Worm (Caenorhabditis elegans): ENCODE measurements around the gene K05F1.1.

Gene K05F1.1

DNA sequence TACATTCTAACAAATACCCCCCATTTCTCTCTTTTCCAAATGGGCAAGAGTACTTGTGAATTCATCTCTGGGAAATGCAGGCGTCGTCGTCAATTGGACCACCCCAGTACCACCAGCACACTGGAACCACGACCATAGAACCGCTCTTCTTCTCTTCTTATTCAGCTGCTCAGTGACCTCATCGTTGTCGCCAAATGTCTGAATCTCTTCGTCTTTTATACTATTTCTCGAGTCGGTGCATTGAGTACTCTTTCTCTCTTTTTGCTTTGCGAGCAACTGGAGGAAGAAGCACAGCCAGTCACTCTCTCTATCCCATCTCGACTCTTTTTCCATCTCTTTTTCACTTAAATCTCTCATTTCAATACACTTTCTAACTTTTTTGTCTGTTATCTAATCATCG, 21.3 kb upstream of the K05F1.1 start:
- TF ChIP-seq mes-2 (tag; optimal IDR thresholded peaks at IDR 0.05; ENCODE audit: poor library complexity, severe bottlenecking) (peak; percentile 37), zag-1 (tag; optimal IDR thresholded peaks at IDR 0.05) (no peak), aha-1 (tag) (peak; percentile 29), daf-8 (GFP tag; IDR thresholded peaks at IDR 0.05) (no peak), unc-62 (GFP tag; optimal IDR thresholded peaks at IDR 0.05 in 1 of 2) (peak in 1 of 2 experiments; percentile 0), unc-62 (tag; optimal IDR thresholded peaks at IDR 0.05) (no peak), lsy-2 (tag; optimal IDR thresholded peaks at IDR 0.05) (peak in 1 of 2 experiments; percentile 30), nhr-11 (tag; optimal IDR thresholded peaks at IDR 0.05) (peak; percentile 11), hlh-11 (tag; optimal IDR thresholded peaks at IDR 0.05) (peak; percentile 50), T26A8.4 (GFP tag; IDR thresholded peaks at IDR 0.05) (no peak), hmg-1.1 (GFP tag; IDR thresholded peaks at IDR 0.05) (peak; percentile 47)

DNA sequence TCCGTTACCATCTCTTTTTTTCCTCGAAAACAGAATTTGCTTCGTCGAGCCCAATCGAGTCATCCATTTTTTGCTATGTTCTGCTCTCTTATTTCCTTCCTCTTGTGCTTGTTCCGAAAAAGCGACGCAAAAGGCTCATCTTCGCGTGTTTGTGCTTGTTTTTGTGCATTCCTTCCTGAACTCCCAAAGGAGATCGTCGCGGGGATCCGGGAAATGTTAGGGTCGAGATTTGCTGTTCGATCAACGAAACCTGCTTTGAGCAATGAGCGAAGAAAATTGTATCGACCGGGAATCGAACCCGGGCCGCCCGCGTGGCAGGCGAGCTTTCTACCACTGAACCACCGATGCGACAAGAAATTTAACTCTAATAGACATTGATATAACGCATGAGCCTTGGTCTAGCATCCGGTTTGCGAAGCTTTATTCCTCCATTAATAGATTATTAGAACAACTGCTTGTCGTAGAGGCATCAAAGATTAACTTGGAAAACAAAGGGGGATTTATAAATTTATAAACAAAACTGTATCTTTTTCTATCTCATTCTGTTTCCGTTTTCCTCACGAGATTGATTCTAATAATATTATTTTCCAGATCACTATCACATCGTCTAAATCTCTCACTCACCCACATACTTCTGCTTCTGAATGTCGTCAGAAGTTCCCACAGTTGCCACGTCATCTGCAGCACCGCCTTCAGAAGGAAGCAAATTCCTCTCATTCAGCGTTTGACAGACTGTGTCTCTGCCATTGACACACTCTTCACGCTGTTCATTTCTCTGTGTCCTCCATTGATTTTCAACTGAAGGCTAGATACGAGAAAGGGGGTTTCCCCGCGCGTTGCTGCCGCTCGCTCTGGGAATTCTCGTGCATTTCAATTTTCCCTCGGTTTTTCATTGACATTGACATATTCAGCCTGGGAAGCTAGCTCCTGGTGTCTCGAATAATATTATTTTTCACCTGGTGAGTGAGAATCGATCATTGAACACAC, 19.0 kb upstream of the K05F1.1 start, which contains the start of gene K05F1.6:
Gene K05F1.6 (plus strand): TSS at position 586 of the 987 bp plus-strand sequence.
- TF ChIP-seq zfp-2 (tag; optimal IDR thresholded peaks at IDR 0.05) (peak; percentile 23), unc-39 (tag; optimal IDR thresholded peaks at IDR 0.05) (no peak), madf-9 (GFP tag; conservative IDR thresholded peaks at IDR 0.05) (peak; percentile 38; the same call in 1 of the 2 replicates), F49E8.2 (tag; optimal IDR thresholded peaks at IDR 0.05; ENCODE audit: borderline replicate concordance) (peak; percentile 78), pha-4 (GFP tag; IDR thresholded peaks at IDR 0.05) (peak; percentile 85; the same call in 1 of the 2 replicates), pha-4 (tag; optimal IDR thresholded peaks at IDR 0.05) (no peak), tag-97 (GFP tag; IDR thresholded peaks at IDR 0.05) (0 out of 2 replicates have a peak, but pooled peaks have one; percentile 28), nhr-41 (GFP tag; IDR thresholded peaks at IDR 0.05) (peak; percentile 81), mep-1 (tag; optimal IDR thresholded peaks at IDR 0.05) (peak; percentile 65), aha-1 (tag) (peak; percentile 96), lin-1 (GFP tag; IDR thresholded peaks at IDR 0.05) (peak; percentile 82; the same call in 1 of the 2 replicates), rbr-2 (tag; optimal IDR thresholded peaks at IDR 0.05) (peak; percentile 78), dmd-6 (GFP tag; IDR thresholded peaks at IDR 0.05) (peak; percentile 60), F26F4.8 (GFP tag; conservative IDR thresholded peaks at IDR 0.05) (peak; percentile 54; the same call in 1 of the 2 replicates), T20F7.1 (GFP tag; optimal IDR thresholded peaks at IDR 0.05) (peak; percentile 60), fos-1 (tag; optimal IDR thresholded peaks at IDR 0.05) (no peak), nhr-76 (tag; optimal IDR thresholded peaks at IDR 0.05) (no peak), zfp-3 (GFP tag; conservative IDR thresholded peaks at IDR 0.05) (peak; percentile 80; the same call in 1 of the 2 replicates), tra-1 (GFP tag; IDR thresholded peaks at IDR 0.05) (peak; percentile 88), lin-13 (GFP tag; optimal IDR thresholded peaks at IDR 0.05) (peak; percentile 65), lin-38 (GFP tag; IDR thresholded peaks at IDR 0.05) (peak; percentile 79), zip-2 (tag; optimal IDR thresholded peaks at IDR 0.05) (peak; percentile 42), nhr-237 (tag; optimal IDR thresholded peaks at IDR 0.05) (no peak), zag-1 (tag; optimal IDR thresholded peaks at IDR 0.05) (no peak), spr-3 (GFP tag; optimal IDR thresholded peaks at IDR 0.05) (peak; percentile 84), lir-3 (tag; optimal IDR thresholded peaks at IDR 0.05) (peak; percentile 80), php-3 (GFP tag; IDR thresholded peaks at IDR 0.05) (peak; percentile 65), hlh-11 (tag; optimal IDR thresholded peaks at IDR 0.05) (peak; percentile 61), dmd-8 (GFP tag; IDR thresholded peaks at IDR 0.05) (peak; percentile 93), daf-16 (GFP tag; optimal IDR thresholded peaks at IDR 0.05) (peak; percentile 75 to 88), daf-16 (tag; optimal IDR thresholded peaks at IDR 0.05) (peak; percentile 50), ztf-7 (tag; optimal IDR thresholded peaks at IDR 0.05) (no peak), sdz-12 (GFP tag; optimal IDR thresholded peaks at IDR 0.05) (peak; percentile 71), nhr-25 (tag; optimal IDR thresholded peaks at IDR 0.05; ENCODE audit: borderline replicate concordance, insufficient read depth) (no peak), skn-1 (tag; optimal IDR thresholded peaks at IDR 0.05) (no peak), mes-2 (tag; optimal IDR thresholded peaks at IDR 0.05; ENCODE audit: poor library complexity, severe bottlenecking) (peak; percentile 79), ceh-62 (tag; optimal IDR thresholded peaks at IDR 0.05) (no peak), zip-11 (GFP tag; IDR thresholded peaks at IDR 0.05) (0 out of 2 replicates have a peak, but pooled peaks have one; percentile 37), ceh-32 (tag; optimal IDR thresholded peaks at IDR 0.05; ENCODE audit: poor library complexity) (no peak), unc-62 (GFP tag; optimal IDR thresholded peaks at IDR 0.05 in 1 of 2) (peak in 1 of 2 experiments; percentile 92), unc-62 (tag; optimal IDR thresholded peaks at IDR 0.05) (no peak), nhr-28 (tag; optimal IDR thresholded peaks at IDR 0.05) (no peak)

All from whole organism, L4 larva.